Fruit fly (Drosophila melanogaster) whole organism, embryonic: Measurements from ENCODE around the gene svr.

Experiments used
- Adf1 ChIP-seq: fragments of 200-800 bp; sonication (Bioruptor generic); IDR thresholded peaks from 2 replicates; pipeline ENCODE4 v1.3.6; 2022; ENCODE audit warnings: missing biosample characterization, missing genetic modification characterization
- B-H1 ChIP-seq: fragments of 200-800 bp; sonication (Bioruptor generic); IDR thresholded peaks from 3 replicates; pipeline ENCODE4 v1.3.6; 2022; ENCODE audit warnings: missing biosample characterization, missing genetic modification characterization
- B-H2 ChIP-seq: fragments of 200-800 bp; sonication (Bioruptor generic); optimal IDR thresholded peaks from 2 replicates; lab custom pipeline; 2018; ENCODE audit warnings: missing biosample characterization, mild to moderate bottlenecking, missing genetic modification characterization
- CG10979 ChIP-seq: fragments of 200-800 bp; sonication (Bioruptor generic); optimal IDR thresholded peaks from 2 replicates; lab custom pipeline; 2018; ENCODE audit warnings: missing biosample characterization, mild to moderate bottlenecking, missing genetic modification characterization, moderate library complexity
- CG13296 ChIP-seq: fragments of 200-800 bp; sonication (Bioruptor generic); optimal IDR thresholded peaks from 3 replicates; lab custom pipeline; 2018; ENCODE audit warnings: missing biosample characterization, mild to moderate bottlenecking, missing genetic modification characterization
- CG14014 ChIP-seq: fragments of 200-800 bp; sonication (Bioruptor generic); IDR thresholded peaks from 2 replicates; pipeline ENCODE4 v1.3.6; 2022; ENCODE audit warnings: missing biosample characterization, missing genetic modification characterization
- CG14710 ChIP-seq: fragments of 200-800 bp; sonication (Bioruptor generic); optimal IDR thresholded peaks from 3 replicates; lab custom pipeline; 2019; ENCODE audit warnings: missing biosample characterization, mild to moderate bottlenecking, missing genetic modification characterization, moderate library complexity
- CG15011 ChIP-seq: fragments of 200-800 bp; sonication (Bioruptor generic); optimal IDR thresholded peaks from 3 replicates; lab custom pipeline; 2018; ENCODE audit warnings: missing biosample characterization, mild to moderate bottlenecking, missing genetic modification characterization
- CG17568 ChIP-seq: fragments of 200-800 bp; sonication (Bioruptor generic); optimal IDR thresholded peaks from 2 replicates; lab custom pipeline; 2018; ENCODE audit warnings: missing biosample characterization, mild to moderate bottlenecking, missing genetic modification characterization, moderate library complexity
- CG34422 ChIP-seq: fragments of 200-800 bp; sonication (Bioruptor generic); IDR thresholded peaks from 3 replicates; pipeline ENCODE4 v1.3.6; 2022; ENCODE audit warnings: missing biosample characterization, missing genetic modification characterization
- CG3726 ChIP-seq: fragments of 200-800 bp; sonication (Bioruptor generic); IDR thresholded peaks from 3 replicates; pipeline ENCODE4, ENCODE4 v1.3.6; 2022; ENCODE audit warnings: missing biosample characterization, missing genetic modification characterization
- CG4282 ChIP-seq: fragments of 200-800 bp; sonication (Bioruptor generic); optimal IDR thresholded peaks from 2 replicates; lab custom pipeline; 2016; ENCODE audit warnings: missing biosample characterization, missing genetic modification characterization
- CG4424 ChIP-seq: fragments of 200-800 bp; sonication (Bioruptor generic); optimal IDR thresholded peaks from 3 replicates; lab custom pipeline; 2016; ENCODE audit warnings: missing biosample characterization, missing genetic modification characterization
- CG5953 ChIP-seq: fragments of 200-800 bp; sonication (Bioruptor generic); IDR thresholded peaks from 2 replicates; pipeline ENCODE4 v1.3.6; 2022; ENCODE audit warnings: missing biosample characterization, missing genetic modification characterization
- CG6254 ChIP-seq: fragments of 200-800 bp; sonication (Bioruptor generic); optimal IDR thresholded peaks from 3 replicates; lab custom pipeline; 2017; ENCODE audit warnings: mild to moderate bottlenecking, missing biosample characterization, missing genetic modification reagents, missing genetic modification characterization
- CG6765 ChIP-seq: fragments of 200-800 bp; sonication (Bioruptor generic); optimal IDR thresholded peaks from 3 replicates; lab custom pipeline; 2017; ENCODE audit warnings: missing biosample characterization, mild to moderate bottlenecking, missing genetic modification characterization
- CG8944 ChIP-seq: fragments of 200-800 bp; sonication (Bioruptor generic); optimal IDR thresholded peaks from 3 replicates; lab custom pipeline; 2016; ENCODE audit warnings: missing biosample characterization, missing genetic modification characterization
- CG9797 ChIP-seq: fragments of 200-800 bp; sonication (Bioruptor generic); optimal IDR thresholded peaks from 3 replicates; lab custom pipeline; 2018; ENCODE audit warnings: missing biosample characterization, mild to moderate bottlenecking, missing genetic modification characterization
- CG9817 ChIP-seq: fragments of 200-800 bp; sonication (Bioruptor generic); optimal IDR thresholded peaks from 2 replicates; lab custom pipeline; 2018; ENCODE audit warnings: missing biosample characterization, mild to moderate bottlenecking, missing genetic modification characterization, moderate library complexity
- CrebB ChIP-seq: fragments of 200-800 bp; sonication (Bioruptor generic); optimal IDR thresholded peaks from 3 replicates; lab custom pipeline; 2018; ENCODE audit warnings: missing biosample characterization, mild to moderate bottlenecking, missing genetic modification characterization
- Dfd ChIP-seq, 2 experiments: fragments of >200 bp; optimal IDR thresholded peaks; 2 replicates each; lab custom pipeline; 2017; ENCODE audit warnings: missing biosample characterization in 2 of 2, missing genetic modification characterization in 2 of 2
- GATAe ChIP-seq: fragments of 200-800 bp; sonication (Bioruptor generic); conservative IDR thresholded peaks from 2 replicates; pipeline ENCODE4 v1.3.6; 2022; ENCODE audit warnings: missing biosample characterization, missing genetic modification characterization
- HLH4C ChIP-seq: fragments of 200-800 bp; sonication (Bioruptor generic); IDR thresholded peaks from 3 replicates; pipeline ENCODE4 v1.3.6; 2022; ENCODE audit warnings: missing biosample characterization, missing genetic modification characterization; ENCODE audit not compliant: partially characterized antibody
- Hmr ChIP-seq: fragments of 200-800 bp; sonication (Bioruptor generic); optimal IDR thresholded peaks from 3 replicates; lab custom pipeline; 2017; ENCODE audit warnings: mild to moderate bottlenecking, missing biosample characterization, missing genetic modification reagents, missing genetic modification characterization
- Hr78 ChIP-seq, 2 experiments: fragments of 200-800 bp in 1 of 2; fragments of >200 bp in 1 of 2; sonication (Bioruptor generic) in 1 of 2; optimal IDR thresholded peaks; 2 replicates each; lab custom pipeline; 2017 to 2019; ENCODE audit warnings: missing biosample characterization in 2 of 2, missing genetic modification characterization in 2 of 2, mild to moderate bottlenecking in 1 of 2, moderate library complexity in 1 of 2
- Jarid2 ChIP-seq: fragments of 200-800 bp; sonication (Bioruptor generic); optimal IDR thresholded peaks from 3 replicates; lab custom pipeline; 2017; ENCODE audit warnings: mild to moderate bottlenecking, missing biosample characterization, missing genetic modification reagents, missing genetic modification characterization
- Lpt ChIP-seq: fragments of >200 bp; optimal IDR thresholded peaks from 2 replicates; lab custom pipeline; 2018; ENCODE audit warnings: missing biosample characterization, missing genetic modification characterization
- MBD-R2 ChIP-seq: fragments of 200-800 bp; sonication (Bioruptor generic); IDR thresholded peaks from 2 replicates; pipeline ENCODE4 v1.3.6; 2022; ENCODE audit warnings: missing biosample characterization, missing genetic modification characterization
- MTF-1 ChIP-seq: fragments of 200-800 bp; sonication (Bioruptor generic); optimal IDR thresholded peaks from 2 replicates; lab custom pipeline; 2018; ENCODE audit warnings: missing biosample characterization, mild to moderate bottlenecking, missing genetic modification characterization, borderline replicate concordance
- Mrtf ChIP-seq: fragments of 200-800 bp; sonication (Bioruptor generic); IDR thresholded peaks from 3 replicates; pipeline ENCODE4 v1.3.6; 2022; ENCODE audit warnings: missing biosample characterization, missing genetic modification characterization
- NC2α ChIP-seq: fragments of 200-800 bp; sonication (Bioruptor generic); optimal IDR thresholded peaks from 2 replicates; lab custom pipeline; 2016; ENCODE audit warnings: missing biosample characterization, missing genetic modification characterization
- NC2β ChIP-seq: fragments of 200-800 bp; sonication (Bioruptor generic); optimal IDR thresholded peaks from 2 replicates; lab custom pipeline; 2016; ENCODE audit warnings: missing biosample characterization, missing genetic modification characterization
- Neu2 ChIP-seq: fragments of 200-800 bp; sonication (Bioruptor generic); optimal IDR thresholded peaks from 3 replicates; lab custom pipeline; 2016; ENCODE audit warnings: missing biosample characterization, missing genetic modification characterization, borderline replicate concordance
- Nf-YA ChIP-seq: fragments of 200-800 bp; sonication (Bioruptor generic); IDR thresholded peaks from 2 replicates; pipeline ENCODE4 v1.3.6; 2022; ENCODE audit warnings: missing biosample characterization, missing genetic modification characterization
- Opbp ChIP-seq: fragments of 200-800 bp; sonication (Bioruptor generic); IDR thresholded peaks from 3 replicates; pipeline ENCODE4 v1.3.6; 2022; ENCODE audit warnings: missing biosample characterization, missing genetic modification characterization; ENCODE audit not compliant: partially characterized antibody
- Optix ChIP-seq: fragments of 200-800 bp; sonication (Bioruptor generic); IDR thresholded peaks from 3 replicates; pipeline ENCODE4 v1.3.6; 2022; ENCODE audit warnings: missing biosample characterization, missing genetic modification characterization
- Spps ChIP-seq: fragments of 200-800 bp; sonication (Bioruptor generic); optimal IDR thresholded peaks from 2 replicates; lab custom pipeline; 2018; ENCODE audit warnings: missing biosample characterization, mild to moderate bottlenecking, missing genetic modification characterization
- bowl ChIP-seq: fragments of 200-800 bp; sonication (Bioruptor generic); IDR thresholded peaks from 2 replicates; pipeline ENCODE4 v1.3.6; 2022; ENCODE audit warnings: missing biosample characterization, missing genetic modification characterization
- disco-r ChIP-seq: fragments of 200-800 bp; sonication (Bioruptor generic); optimal IDR thresholded peaks from 2 replicates; lab custom pipeline; 2016; ENCODE audit warnings: missing biosample characterization, missing genetic modification characterization
- fru ChIP-seq: fragments of >200 bp; optimal IDR thresholded peaks from 2 replicates; lab custom pipeline; 2017
- gcm2 ChIP-seq: fragments of 200-800 bp; sonication (Bioruptor generic); optimal IDR thresholded peaks from 2 replicates; lab custom pipeline; 2016; ENCODE audit warnings: missing biosample characterization, missing genetic modification characterization
- mirr ChIP-seq: fragments of 200-800 bp; sonication (Bioruptor generic); optimal IDR thresholded peaks from 3 replicates; lab custom pipeline; 2018; ENCODE audit warnings: missing biosample characterization, mild to moderate bottlenecking, missing genetic modification characterization
- nau ChIP-seq: fragments of 200-800 bp; sonication (Bioruptor generic); optimal IDR thresholded peaks from 3 replicates; lab custom pipeline; 2017; ENCODE audit warnings: missing biosample characterization, mild to moderate bottlenecking, missing genetic modification characterization, missing genetic modification reagents
- odd ChIP-seq: fragments of 200-800 bp; sonication (Bioruptor generic); optimal IDR thresholded peaks from 2 replicates; lab custom pipeline; 2017; ENCODE audit warnings: missing biosample characterization, mild to moderate bottlenecking, missing genetic modification characterization
- pum ChIP-seq: fragments of 200-800 bp; sonication (Bioruptor generic); optimal IDR thresholded peaks from 2 replicates; lab custom pipeline; 2016; ENCODE audit warnings: missing biosample characterization, missing genetic modification characterization
- salm ChIP-seq: fragments of 200-800 bp; sonication (Bioruptor generic); optimal IDR thresholded peaks from 2 replicates; lab custom pipeline; 2018; ENCODE audit warnings: missing biosample characterization, mild to moderate bottlenecking, missing genetic modification characterization
- slp2 ChIP-seq: fragments of 200-800 bp; sonication (Bioruptor generic); optimal IDR thresholded peaks from 2 replicates; lab custom pipeline; 2016; ENCODE audit warnings: missing biosample characterization, missing genetic modification characterization
- sr ChIP-seq: fragments of 200-800 bp; sonication (Bioruptor generic); IDR thresholded peaks from 3 replicates; pipeline ENCODE4 v1.3.6; 2022; ENCODE audit warnings: missing biosample characterization, missing genetic modification characterization
- tll ChIP-seq, 2 experiments: fragments of 200-800 bp in 1 of 2; fragments of >200 bp in 1 of 2; sonication (Bioruptor generic) in 1 of 2; optimal IDR thresholded peaks; 2 replicates each; lab custom pipeline; 2017 to 2019; ENCODE audit warnings: missing biosample characterization in 2 of 2, missing genetic modification characterization in 2 of 2, mild to moderate bottlenecking in 1 of 2, moderate library complexity in 1 of 2
- ttk ChIP-seq: fragments of 200-800 bp; sonication (Bioruptor generic); IDR thresholded peaks from 2 replicates; pipeline ENCODE4 v2.1.2; 2022; ENCODE audit warnings: missing biosample characterization, missing genetic modification characterization
- twi ChIP-seq: fragments of 200-800 bp; optimal IDR thresholded peaks from 2 replicates; lab custom pipeline; 2019; ENCODE audit warnings: missing biosample characterization, mild to moderate bottlenecking, missing genetic modification characterization, moderate library complexity
- unc-4 ChIP-seq: fragments of 200-800 bp; sonication (Bioruptor generic); IDR thresholded peaks from 2 replicates; pipeline ENCODE4 v1.3.6; 2022; ENCODE audit warnings: missing biosample characterization, missing genetic modification characterization; ENCODE audit not compliant: partially characterized antibody

The svr gene

DNA sequence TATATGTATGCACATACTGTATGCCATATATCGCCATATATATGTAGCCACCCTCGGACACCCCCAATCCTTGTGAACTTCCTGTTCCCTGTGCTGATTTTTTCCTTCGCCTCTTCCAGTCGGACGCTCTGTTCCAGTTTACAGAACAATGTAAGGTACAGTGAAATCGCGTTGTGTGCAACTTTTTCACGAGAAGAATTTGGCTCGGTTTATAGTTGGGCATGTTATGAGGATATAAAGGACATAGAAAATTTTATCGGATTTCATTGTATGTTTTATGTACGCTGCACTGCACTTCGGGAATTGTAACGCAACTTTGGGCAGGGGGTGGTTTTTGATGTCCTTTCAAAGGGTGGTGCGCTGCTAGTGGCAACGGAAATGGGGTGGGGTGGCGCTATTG is 28.1 kb downstream of the svr start (continued):
- TF ChIP-seq CG34422 (GFP tag; lab: Robert Waterston, UW) (no peak), CG6765 (GFP tag; lab: Kevin White, UChicago) (no peak), Dfd (GFP tag; optimal IDR thresholded peaks at IDR 0.05; lab: Kevin White, UChicago) (no peak), CG17568 (GFP tag; lab: Kevin White, UChicago) (no peak), Jarid2 (GFP tag; lab: Kevin White, UChicago) (no peak), Opbp (no peak), slp2 (GFP tag; lab: Kevin White, UChicago) (no peak), CG6254 (no peak), sr (GFP tag; lab: Robert Waterston, UW) (no peak), CG4282 (GFP tag; lab: Kevin White, UChicago) (no peak), CG15011 (GFP tag; lab: Kevin White, UChicago) (no peak), disco-r (no peak), Adf1 (GFP tag; lab: Robert Waterston, UW) (no peak), mirr (GFP tag; lab: Kevin White, UChicago) (no peak), Lpt (GFP tag; lab: Kevin White, UChicago) (no peak), GATAe (no peak), B-H1 (no peak), Mrtf (no peak), Nf-YA (GFP tag; lab: Robert Waterston, UW) (no peak), Hr78 (GFP tag; optimal IDR thresholded peaks at IDR 0.05; lab: Kevin White, UChicago) (no peak), salm (no peak), CG3726 (GFP tag; lab: Robert Waterston, UW) (no peak), CG8944 (GFP tag; lab: Kevin White, UChicago) (no peak), MTF-1 (GFP tag; lab: Kevin White, UChicago) (no peak), twi (tag; lab: Kevin White, UChicago) (no peak), HLH4C (no peak), nau (GFP tag; lab: Kevin White, UChicago) (no peak), NC2α (no peak), Optix (no peak), B-H2 (GFP tag; lab: Kevin White, UChicago) (no peak), CG4424 (GFP tag; lab: Kevin White, UChicago) (no peak), CG9817 (tag; lab: Kevin White, UChicago) (no peak), odd (no peak), fru (no peak), CG13296 (peak; percentile 22), NC2β (GFP tag; lab: Kevin White, UChicago) (no peak), CG5953 (GFP tag; lab: Robert Waterston, UW) (0 out of 2 replicates have a peak, but pooled peaks have one; percentile 21), Spps (no peak), Neu2 (GFP tag; lab: Kevin White, UChicago) (no peak), bowl (GFP tag; lab: Robert Waterston, UW) (no peak), CG14710 (tag; lab: Kevin White, UChicago) (no peak), CG10979 (tag; lab: Kevin White, UChicago) (no peak), ttk (GFP tag; lab: Robert Waterston, UW) (no peak), MBD-R2 (no peak), unc-4 (GFP tag; lab: Robert Waterston, UW) (no peak), tll (GFP tag; optimal IDR thresholded peaks at IDR 0.05; lab: Kevin White, UChicago) (no peak), CG14014 (peak; percentile 22; the same call in 1 of the 2 replicates), Hmr (GFP tag; lab: Kevin White, UChicago) (peak; percentile 49), CG9797 (no peak), gcm2 (no peak), pum (peak; percentile 6), CrebB (no peak)
